ENCODE assay signal across 5 fruit fly cellular contexts in the genomic region with DNA sequence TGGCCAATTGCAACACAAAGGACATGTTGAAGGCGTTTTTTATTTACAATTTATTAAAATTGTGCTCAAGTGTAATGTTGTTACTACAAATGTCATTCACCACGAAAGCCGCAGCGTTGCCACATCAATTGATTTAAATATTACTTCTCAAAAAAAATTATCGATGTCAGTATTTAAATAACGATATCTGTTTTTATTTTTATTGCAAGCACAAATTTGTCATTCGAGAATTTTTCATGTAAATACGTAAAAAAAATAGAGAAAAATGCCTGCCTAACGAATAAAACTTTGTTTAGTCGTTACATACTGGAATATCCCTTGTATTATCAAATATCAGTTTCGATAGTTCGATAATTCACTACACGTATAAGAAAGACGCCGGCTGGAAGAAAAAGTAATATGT.
TF ChIP-seq lines count a peak whose summit lies in the region.

Gene mRpS18A, minus strand, starts transcription at position 110 of the 403 bp plus-strand sequence.
Gene CG31460, plus strand, starts transcription at position 190 of the 403 bp plus-strand sequence.

- no peak for TF ChIP-seq CTCF in whole organism, embryonic (GFP tag; optimal IDR thresholded peaks at IDR 0.05; lab: Kevin White, UChicago)

TF ChIP-seq in Kc167, 6 proteins besides CTCF, POLR2A, EP300 and RAD21:
- TF ChIP-seq Sin3A (optimal IDR thresholded peaks at IDR 0.05; lab: Kevin White, UChicago) (peak; percentile 74), psq (optimal IDR thresholded peaks at IDR 0.05; lab: Kevin White, UChicago) (no peak)

TF ChIP-seq in whole organism, adult, 20 proteins besides CTCF, POLR2A, EP300 and RAD21:
- TF ChIP-seq pad (GFP tag; optimal IDR thresholded peaks at IDR 0.05; lab: Kevin White, UChicago): no peak
- peak; percentile 5 for TF ChIP-seq CG12768 (GFP tag; optimal IDR thresholded peaks at IDR 0.05; lab: Kevin White, UChicago)
- no peak for TF ChIP-seq cnc (optimal IDR thresholded peaks at IDR 0.05; lab: Kevin White, UChicago)
- TF ChIP-seq bab1 (GFP tag; optimal IDR thresholded peaks at IDR 0.05; lab: Kevin White, UChicago): peak; percentile 40
- peak; percentile 60 for TF ChIP-seq toe (GFP tag; optimal IDR thresholded peaks at IDR 0.05; lab: Kevin White, UChicago)
- TF ChIP-seq CG1620 (GFP tag; optimal IDR thresholded peaks at IDR 0.05; lab: Kevin White, UChicago): no peak
- TF ChIP-seq CG5204 (GFP tag; optimal IDR thresholded peaks at IDR 0.05; lab: Kevin White, UChicago): no peak
- TF ChIP-seq CG7101 (tag; optimal IDR thresholded peaks at IDR 0.05; lab: Kevin White, UChicago): peak; percentile 20
- TF ChIP-seq CG11617 (GFP tag; optimal IDR thresholded peaks at IDR 0.05; lab: Kevin White, UChicago): no peak
- no peak for TF ChIP-seq cic (GFP tag; optimal IDR thresholded peaks at IDR 0.05; lab: Kevin White, UChicago)
- no peak for TF ChIP-seq kay (GFP tag; lab: Kevin White, UChicago; ENCODE audit: borderline replicate concordance)
- no peak for TF ChIP-seq Clk (GFP tag; optimal IDR thresholded peaks at IDR 0.05; lab: Kevin White, UChicago)
- TF ChIP-seq Crg-1 (GFP tag; optimal IDR thresholded peaks at IDR 0.05; lab: Kevin White, UChicago): no peak
- TF ChIP-seq ovo (GFP tag; optimal IDR thresholded peaks at IDR 0.05; lab: Kevin White, UChicago): no peak
- no peak for TF ChIP-seq Hr96 (GFP tag; optimal IDR thresholded peaks at IDR 0.05; lab: Kevin White, UChicago)
- TF ChIP-seq CG33017 (tag; optimal IDR thresholded peaks at IDR 0.05; lab: Kevin White, UChicago): no peak
- no peak for TF ChIP-seq CG7045 (GFP tag; optimal IDR thresholded peaks at IDR 0.05; lab: Kevin White, UChicago)
- TF ChIP-seq CG14711 (tag; optimal IDR thresholded peaks at IDR 0.05; lab: Kevin White, UChicago): peak; percentile 21
- TF ChIP-seq Mnt (GFP tag; optimal IDR thresholded peaks at IDR 0.05; lab: Kevin White, UChicago): no peak
- TF ChIP-seq tj (GFP tag; optimal IDR thresholded peaks at IDR 0.05; lab: Kevin White, UChicago): no peak
TF ChIP-seq in whole organism, adult: peak in this region for 5.

TF ChIP-seq in whole organism, embryonic, 481 proteins besides CTCF, POLR2A, EP300 and RAD21 (continues in another document):
- TF ChIP-seq CG2116 (GFP tag; optimal IDR thresholded peaks at IDR 0.05; lab: Kevin White, UChicago) (peak; percentile 61), Ptx1 (GFP tag; IDR thresholded peaks at IDR 0.05; lab: Robert Waterston, UW) (no peak), CG8359 (GFP tag; optimal IDR thresholded peaks at IDR 0.05; lab: Kevin White, UChicago; ENCODE audit: borderline replicate concordance) (no peak), chm (GFP tag; IDR thresholded peaks at IDR 0.05; lab: Robert Waterston, UW) (no peak), zen2 (GFP tag; IDR thresholded peaks at IDR 0.05; lab: Robert Waterston, UW; ENCODE audit: partially characterized antibody) (peak; percentile 43; the same call in 1 of the 3 replicates), E2f1 (GFP tag; IDR thresholded peaks at IDR 0.05; lab: Robert Waterston, UW) (no peak), NfI (GFP tag; optimal IDR thresholded peaks at IDR 0.05; lab: Kevin White, UChicago) (no peak), CG11398 (GFP tag; optimal IDR thresholded peaks at IDR 0.05; lab: Kevin White, UChicago) (no peak), MBD-R2 (GFP tag; IDR thresholded peaks at IDR 0.05; lab: Robert Waterston, UW) (peak; percentile 49; the same call in 1 of the 2 replicates), CG11247 (GFP tag; IDR thresholded peaks at IDR 0.05; lab: Robert Waterston, UW) (no peak), CG8089 (GFP tag; optimal IDR thresholded peaks at IDR 0.05; lab: Kevin White, UChicago) (no peak), CG10321 (GFP tag; IDR thresholded peaks at IDR 0.05; lab: Robert Waterston, UW) (no peak), CG10543 (GFP tag; optimal IDR thresholded peaks at IDR 0.05; lab: Kevin White, UChicago) (no peak), gcm (GFP tag; optimal IDR thresholded peaks at IDR 0.05; lab: Kevin White, UChicago) (no peak), tgo (GFP tag; IDR thresholded peaks at IDR 0.05; lab: Robert Waterston, UW) (no peak), CG10267 (tag; optimal IDR thresholded peaks at IDR 0.05; lab: Kevin White, UChicago) (peak; percentile 40), bab2 (GFP tag; optimal IDR thresholded peaks at IDR 0.05; lab: Kevin White, UChicago) (peak; percentile 7), sens-2 (GFP tag; IDR thresholded peaks at IDR 0.05; lab: Robert Waterston, UW) (no peak), ind (GFP tag; optimal IDR thresholded peaks at IDR 0.05; lab: Kevin White, UChicago) (peak; percentile 12), CG4617 (GFP tag; optimal IDR thresholded peaks at IDR 0.05; lab: Kevin White, UChicago; ENCODE audit: borderline replicate concordance) (peak; percentile 52), stwl (tag; optimal IDR thresholded peaks at IDR 0.05; lab: Kevin White, UChicago) (peak; percentile 68), E2f2 (GFP tag; IDR thresholded peaks at IDR 0.05; lab: Robert Waterston, UW) (peak; percentile 52)

TF ChIP-seq in whole organism, prepupa, 60 proteins besides CTCF, POLR2A, EP300 and RAD21:
- TF ChIP-seq CG31627 (GFP tag; optimal IDR thresholded peaks at IDR 0.05; lab: Kevin White, UChicago): peak; percentile 41
- TF ChIP-seq svp (GFP tag; lab: Kevin White, UChicago): peak; percentile 1
- TF ChIP-seq dac (GFP tag; optimal IDR thresholded peaks at IDR 0.05; lab: Kevin White, UChicago): no peak
- peak; percentile 13 for TF ChIP-seq lz (GFP tag; optimal IDR thresholded peaks at IDR 0.05; lab: Kevin White, UChicago)
- TF ChIP-seq CG16779 (tag; optimal IDR thresholded peaks at IDR 0.05; lab: Kevin White, UChicago): no peak
- no peak for TF ChIP-seq Blimp-1 (GFP tag; optimal IDR thresholded peaks at IDR 0.05; lab: Kevin White, UChicago)
- TF ChIP-seq CG10631 (GFP tag; optimal IDR thresholded peaks at IDR 0.05; lab: Kevin White, UChicago): peak; percentile 3
- peak; percentile 30 for TF ChIP-seq Hr39 (GFP tag; optimal IDR thresholded peaks at IDR 0.05; lab: Kevin White, UChicago)
- peak; percentile 22 for TF ChIP-seq cyc (GFP tag; optimal IDR thresholded peaks at IDR 0.05; lab: Kevin White, UChicago)
- peak; percentile 22 for TF ChIP-seq Smox (GFP tag; optimal IDR thresholded peaks at IDR 0.05; lab: Kevin White, UChicago)
- TF ChIP-seq Ets21C (GFP tag; optimal IDR thresholded peaks at IDR 0.05; lab: Kevin White, UChicago): peak; percentile 6
TF ChIP-seq in whole organism, prepupa: peak in this region for 8.

TF ChIP-seq in whole organism, wandering third instar larva, 38 proteins besides CTCF, POLR2A, EP300 and RAD21:
- TF ChIP-seq foxo (GFP tag; optimal IDR thresholded peaks at IDR 0.05; lab: Kevin White, UChicago) (peak in 1 of 2 experiments; percentile 20), Dfd (GFP tag; optimal IDR thresholded peaks at IDR 0.05; lab: Kevin White, UChicago) (no peak), ey (GFP tag; optimal IDR thresholded peaks at IDR 0.05; lab: Kevin White, UChicago) (peak; percentile 9), CG32264 (GFP tag; optimal IDR thresholded peaks at IDR 0.05; lab: Kevin White, UChicago) (no peak), HLH106 (tag; optimal IDR thresholded peaks at IDR 0.05; lab: Kevin White, UChicago) (no peak), h (GFP tag; optimal IDR thresholded peaks at IDR 0.05; lab: Kevin White, UChicago) (peak; percentile 13), fru (GFP tag; optimal IDR thresholded peaks at IDR 0.05; lab: Kevin White, UChicago) (peak; percentile 89), sv (GFP tag; optimal IDR thresholded peaks at IDR 0.05; lab: Kevin White, UChicago) (no peak), dl (GFP tag; optimal IDR thresholded peaks at IDR 0.05; lab: Kevin White, UChicago; ENCODE audit: insufficient read depth in 1 of 2, partially characterized antibody in 2 of 2) (no peak), jim (GFP tag; optimal IDR thresholded peaks at IDR 0.05; lab: Kevin White, UChicago) (no peak), Abd-B (GFP tag; optimal IDR thresholded peaks at IDR 0.05; lab: Kevin White, UChicago) (no peak), brk (GFP tag; optimal IDR thresholded peaks at IDR 0.05; lab: Kevin White, UChicago) (no peak), CG9705 (GFP tag; optimal IDR thresholded peaks at IDR 0.05; lab: Kevin White, UChicago) (no peak), usp (GFP tag; optimal IDR thresholded peaks at IDR 0.05; lab: Kevin White, UChicago) (no peak), Hnf4 (GFP tag; optimal IDR thresholded peaks at IDR 0.05; lab: Kevin White, UChicago) (no peak), Jra (GFP tag; optimal IDR thresholded peaks at IDR 0.05; lab: Kevin White, UChicago) (peak; percentile 7), OdsH (GFP tag; optimal IDR thresholded peaks at IDR 0.05; lab: Kevin White, UChicago) (no peak), Mio (GFP tag; optimal IDR thresholded peaks at IDR 0.05; lab: Kevin White, UChicago) (no peak), sage (GFP tag; optimal IDR thresholded peaks at IDR 0.05; lab: Kevin White, UChicago) (no peak), rgr (GFP tag; optimal IDR thresholded peaks at IDR 0.05; lab: Kevin White, UChicago) (no peak), N (GFP tag; optimal IDR thresholded peaks at IDR 0.05; lab: Kevin White, UChicago) (no peak), Myc (optimal IDR thresholded peaks at IDR 0.05; lab: Kevin White, UChicago) (no peak), woc (GFP tag; optimal IDR thresholded peaks at IDR 0.05; lab: Kevin White, UChicago) (no peak)
